Worm (Caenorhabditis elegans): ENCODE results near the gene srw-59.
A peak's percentile ranks its signal among the peaks of the same experiment; 100 is the strongest.

srw-59 gene

ce11 chrV:16000433-16000832 lies 49.6 kb upstream of the srw-59 start, which contains the start of gene nhr-50 (continued):
- no peak for TF ChIP-seq F37D6.2 (tag; optimal IDR thresholded peaks at IDR 0.05)
- no peak for TF ChIP-seq nhr-25 (tag; optimal IDR thresholded peaks at IDR 0.05; ENCODE audit: borderline replicate concordance, insufficient read depth)
- TF ChIP-seq ZK337.2 (GFP tag; IDR thresholded peaks at IDR 0.05), result no peak
- TF ChIP-seq php-3 (GFP tag; IDR thresholded peaks at IDR 0.05), result no peak
- TF ChIP-seq nhr-6 (tag; optimal IDR thresholded peaks at IDR 0.05), result peak; percentile 93
- peak; percentile 18 for TF ChIP-seq jun-1 (tag; optimal IDR thresholded peaks at IDR 0.05)
- peak; percentile 44 for TF ChIP-seq nhr-48 (tag; optimal IDR thresholded peaks at IDR 0.05)
- TF ChIP-seq sdz-12 (GFP tag; optimal IDR thresholded peaks at IDR 0.05), result no peak
- TF ChIP-seq ztf-7 (tag; optimal IDR thresholded peaks at IDR 0.05), result no peak
- no peak for TF ChIP-seq nhr-10 (tag; optimal IDR thresholded peaks at IDR 0.05)
- TF ChIP-seq mdl-1 (tag; optimal IDR thresholded peaks at IDR 0.05), result peak; percentile 1 to 73
- TF ChIP-seq ceh-44 (GFP tag; IDR thresholded peaks at IDR 0.05), result no peak
- TF ChIP-seq T20F7.1 (GFP tag; optimal IDR thresholded peaks at IDR 0.05), result no peak
- no peak for TF ChIP-seq nhr-11 (tag; optimal IDR thresholded peaks at IDR 0.05)
- TF ChIP-seq nhr-102 (tag; optimal IDR thresholded peaks at IDR 0.05), result no peak
- TF ChIP-seq snpc-4 (tag; optimal IDR thresholded peaks at IDR 0.05), result no peak

- TF ChIP-seq ztf-7 (tag; optimal IDR thresholded peaks at IDR 0.05) (no peak), lir-3 (tag; optimal IDR thresholded peaks at IDR 0.05) (no peak), unc-62 (GFP tag; optimal IDR thresholded peaks at IDR 0.05 in 1 of 2) (no peak), unc-62 (tag; optimal IDR thresholded peaks at IDR 0.05) (no peak), aha-1 (tag) (peak; percentile 24)
Measured at ce11 chrV:15996655-15997186, 45.9 kb upstream of the srw-59 start, which contains the start of the genes C06C6.9 and C06C6.8. Gene C06C6.9, minus strand, starts transcription at chrV:15996755. Gene C06C6.8, plus strand, starts transcription at chrV:15997136.

- TF ChIP-seq aha-1 (tag), result peak; percentile 2
Measured at ce11 chrV:15991850-15992249, 41.0 kb upstream of the srw-59 start, which contains the start of gene C06C6.7. Gene C06C6.7, plus strand, starts transcription at chrV:15992150.

ce11 chrV:15988074-15988473 lies 37.3 kb upstream of the srw-59 start, which contains the start of gene F36G9.15:
Gene F36G9.15, minus strand, starts transcription at chrV:15988174.
- no peak for TF ChIP-seq lim-7 (GFP tag; IDR thresholded peaks at IDR 0.05)
- no peak for TF ChIP-seq D1046.2 (GFP tag; IDR thresholded peaks at IDR 0.05)
- no peak for TF ChIP-seq R02D3.7 (tag; optimal IDR thresholded peaks at IDR 0.05)
- no peak for TF ChIP-seq hif-1 (tag; optimal IDR thresholded peaks at IDR 0.05)
- no peak for TF ChIP-seq fkh-10 (GFP tag; optimal IDR thresholded peaks at IDR 0.05)
- peak; percentile 15 for TF ChIP-seq aha-1 (tag)
- TF ChIP-seq fos-1 (tag; optimal IDR thresholded peaks at IDR 0.05), result no peak

ce11 chrV:15982733-15983344 lies 32.0 kb upstream of the srw-59 start, which contains the start of the genes fbxa-99 and F36G9.13:
Gene fbxa-99, minus strand, starts transcription at chrV:15982854.
Gene F36G9.13, plus strand, starts transcription at chrV:15983294.
- no peak for TF ChIP-seq tag-97 (GFP tag; IDR thresholded peaks at IDR 0.05)
- TF ChIP-seq hlh-11 (tag; optimal IDR thresholded peaks at IDR 0.05), result peak; percentile 21
- no peak for TF ChIP-seq sdz-12 (GFP tag; optimal IDR thresholded peaks at IDR 0.05)
- no peak for TF ChIP-seq snpc-1.2 (GFP tag; IDR thresholded peaks at IDR 0.05)
- TF ChIP-seq nhr-42 (GFP tag; IDR thresholded peaks at IDR 0.05), result no peak
- peak; percentile 21 for TF ChIP-seq nhr-77 (tag; optimal IDR thresholded peaks at IDR 0.05)
- TF ChIP-seq D1046.2 (GFP tag; IDR thresholded peaks at IDR 0.05), result no peak
- TF ChIP-seq lin-13 (GFP tag; optimal IDR thresholded peaks at IDR 0.05), result peak; percentile 22
- TF ChIP-seq dmd-8 (GFP tag; IDR thresholded peaks at IDR 0.05), result no peak
- TF ChIP-seq pqm-1 (tag; optimal IDR thresholded peaks at IDR 0.05), result peak; percentile 34
- TF ChIP-seq fkh-10 (GFP tag; optimal IDR thresholded peaks at IDR 0.05), result no peak
- no peak for TF ChIP-seq F10B5.3 (tag; optimal IDR thresholded peaks at IDR 0.05)
- no peak for TF ChIP-seq zfp-3 (GFP tag; conservative IDR thresholded peaks at IDR 0.05)
- no peak for TF ChIP-seq set-16 (GFP tag; IDR thresholded peaks at IDR 0.05)
- TF ChIP-seq dmd-6 (GFP tag; IDR thresholded peaks at IDR 0.05), result peak; percentile 41
- TF ChIP-seq daf-16 (GFP tag; optimal IDR thresholded peaks at IDR 0.05), result no peak
- TF ChIP-seq daf-16 (tag; optimal IDR thresholded peaks at IDR 0.05), result peak; percentile 72
- TF ChIP-seq dmd-9 (GFP tag; IDR thresholded peaks at IDR 0.05), result no peak
- TF ChIP-seq zag-1 (tag; optimal IDR thresholded peaks at IDR 0.05), result no peak
- peak; percentile 48 for TF ChIP-seq nhr-28 (tag; optimal IDR thresholded peaks at IDR 0.05)
- TF ChIP-seq unc-130 (GFP tag; optimal IDR thresholded peaks at IDR 0.05), result no peak
- TF ChIP-seq ctbp-1 (GFP tag; IDR thresholded peaks at IDR 0.05), result no peak
